Worm (Caenorhabditis elegans): ENCODE data around the gene nspc-19.
A peak's percentile ranks its signal among the peaks of the same experiment; 100 is the strongest.

The nspc-19 gene

DNA sequence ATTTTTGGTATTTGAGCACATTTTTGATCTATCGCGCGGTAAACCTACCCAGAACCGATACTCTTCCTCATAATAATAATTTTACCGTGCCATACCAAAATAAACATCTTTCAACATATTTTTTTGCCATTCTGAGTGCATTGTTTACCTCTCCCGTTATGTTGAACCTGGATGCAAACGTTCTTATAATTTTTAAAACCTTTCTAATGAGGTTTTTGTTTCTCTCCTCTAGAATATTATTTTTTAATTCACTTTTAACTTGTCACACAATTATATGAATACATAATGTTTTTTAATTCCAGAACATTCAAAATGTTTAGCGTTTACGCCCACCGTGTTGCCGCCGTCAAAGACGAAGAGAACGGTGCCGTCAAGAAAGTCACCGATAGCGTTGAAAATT, 17.0 kb downstream of the nspc-19 start, which contains the start of gene enri-2:
Gene enri-2, plus strand, starts transcription at position 301 of the 400 bp plus-strand sequence.
- TF ChIP-seq eyg-1 (tag; optimal IDR thresholded peaks at IDR 0.05) (no peak), ceh-45 (GFP tag; IDR thresholded peaks at IDR 0.05) (no peak), unc-86 (tag; optimal IDR thresholded peaks at IDR 0.05) (no peak), nhr-11 (tag; optimal IDR thresholded peaks at IDR 0.05) (no peak), syd-9 (tag; optimal IDR thresholded peaks at IDR 0.05) (no peak), lin-11 (tag; optimal IDR thresholded peaks at IDR 0.05) (no peak), ceh-18 (tag; optimal IDR thresholded peaks at IDR 0.05) (no peak), ceh-2 (tag; optimal IDR thresholded peaks at IDR 0.05) (no peak), pag-3 (tag; optimal IDR thresholded peaks at IDR 0.05; ENCODE audit: borderline replicate concordance) (no peak), zip-5 (tag; optimal IDR thresholded peaks at IDR 0.05) (no peak), dve-1 (tag; optimal IDR thresholded peaks at IDR 0.05) (no peak), ama-1 (optimal IDR thresholded peaks at IDR 0.05) (no peak), nfya-1 (tag; optimal IDR thresholded peaks at IDR 0.05) (no peak), C08G9.2 (tag; optimal IDR thresholded peaks at IDR 0.05) (no peak), ahr-1 (tag; optimal IDR thresholded peaks at IDR 0.05) (no peak)

DNA sequence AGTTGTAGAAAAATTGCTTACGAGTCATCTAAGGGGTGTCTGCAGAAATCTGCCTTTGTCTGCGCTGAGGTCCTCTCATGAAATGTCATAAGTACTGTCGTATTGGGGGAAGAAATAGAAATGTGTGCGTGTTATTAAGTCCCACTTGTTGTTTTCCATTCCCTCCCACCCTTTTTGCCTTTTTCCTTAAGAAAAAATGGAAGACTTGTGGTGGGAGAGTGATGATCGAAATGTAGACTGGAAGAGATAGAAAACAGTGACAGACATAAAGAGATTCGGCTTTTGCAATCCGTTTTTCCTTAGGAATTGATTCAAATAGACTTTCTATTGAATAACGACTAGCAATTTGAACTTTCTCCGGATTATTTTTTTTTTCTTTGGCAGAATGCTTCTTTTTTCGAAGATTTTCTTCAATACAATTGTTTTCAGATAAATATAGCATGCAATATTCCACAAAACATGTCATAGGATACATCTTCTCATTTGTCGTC, 21.3 kb downstream of the nspc-19 start, which contains the start of gene ram-5:
Gene ram-5, plus strand, starts transcription at position 441 of the 491 bp plus-strand sequence.
- no peak for TF ChIP-seq sox-4 (tag; optimal IDR thresholded peaks at IDR 0.05)
- no peak for TF ChIP-seq ceh-31 (tag; optimal IDR thresholded peaks at IDR 0.05)
- no peak for TF ChIP-seq pag-3 (tag; optimal IDR thresholded peaks at IDR 0.05; ENCODE audit: borderline replicate concordance)
- no peak for TF ChIP-seq sdc-2 (tag; optimal IDR thresholded peaks at IDR 0.05)
- TF ChIP-seq hlh-8 (tag; optimal IDR thresholded peaks at IDR 0.05), result no peak
- TF ChIP-seq ceh-9 (tag; optimal IDR thresholded peaks at IDR 0.05), result no peak
- TF ChIP-seq ceh-14 (tag; optimal IDR thresholded peaks at IDR 0.05), result no peak
- TF ChIP-seq unc-42 (tag; optimal IDR thresholded peaks at IDR 0.05), result no peak
- TF ChIP-seq hlh-13 (GFP tag; optimal IDR thresholded peaks at IDR 0.05), result no peak

ce11 chrX:14556403-14556802, 27.9 kb downstream of the nspc-19 start:
- no peak for TF ChIP-seq sox-4 (tag; optimal IDR thresholded peaks at IDR 0.05)
- no peak for TF ChIP-seq ceh-31 (tag; optimal IDR thresholded peaks at IDR 0.05)
- TF ChIP-seq pros-1 (tag; optimal IDR thresholded peaks at IDR 0.05), result no peak
- no peak for TF ChIP-seq ceh-24 (tag; optimal IDR thresholded peaks at IDR 0.05)
- TF ChIP-seq ceh-14 (tag; optimal IDR thresholded peaks at IDR 0.05), result no peak
- no peak for TF ChIP-seq ttx-3 (tag; optimal IDR thresholded peaks at IDR 0.05)
- TF ChIP-seq ceh-2 (tag; optimal IDR thresholded peaks at IDR 0.05), result no peak
- no peak for TF ChIP-seq hlh-15 (tag; optimal IDR thresholded peaks at IDR 0.05)
- TF ChIP-seq pat-9 (tag; optimal IDR thresholded peaks at IDR 0.05), result no peak
- no peak for TF ChIP-seq F13H6.1 (tag; optimal IDR thresholded peaks at IDR 0.05)

- peak; percentile 8 for TF ChIP-seq ceh-34 (tag; optimal IDR thresholded peaks at IDR 0.05)
- peak; percentile 42 for TF ChIP-seq unc-42 (tag; optimal IDR thresholded peaks at IDR 0.05)
- TF ChIP-seq unc-55 (GFP tag; optimal IDR thresholded peaks at IDR 0.05), result peak; percentile 66
- no peak for TF ChIP-seq ceh-24 (tag; optimal IDR thresholded peaks at IDR 0.05)
- TF ChIP-seq pros-1 (tag; optimal IDR thresholded peaks at IDR 0.05), result no peak
- TF ChIP-seq ceh-31 (tag; optimal IDR thresholded peaks at IDR 0.05), result peak; percentile 45
- TF ChIP-seq K02D7.2 (tag; optimal IDR thresholded peaks at IDR 0.05), result no peak
- TF ChIP-seq ref-2 (tag; optimal IDR thresholded peaks at IDR 0.05), result peak; percentile 48
- peak; percentile 45 for TF ChIP-seq nfya-1 (tag; optimal IDR thresholded peaks at IDR 0.05)
- TF ChIP-seq eyg-1 (tag; optimal IDR thresholded peaks at IDR 0.05), result no peak
- TF ChIP-seq tbx-2 (tag; optimal IDR thresholded peaks at IDR 0.05), result peak; percentile 53
- peak; percentile 31 for TF ChIP-seq F13H6.1 (tag; optimal IDR thresholded peaks at IDR 0.05)
- peak; percentile 52 for TF ChIP-seq hlh-6 (tag; optimal IDR thresholded peaks at IDR 0.05)
- TF ChIP-seq ceh-48 (tag; optimal IDR thresholded peaks at IDR 0.05), result peak; percentile 32
- no peak for TF ChIP-seq gmeb-2 (tag; optimal IDR thresholded peaks at IDR 0.05)
- no peak for TF ChIP-seq madf-2 (tag; optimal IDR thresholded peaks at IDR 0.05)
- TF ChIP-seq ceh-14 (tag; optimal IDR thresholded peaks at IDR 0.05), result peak; percentile 4
- TF ChIP-seq lin-11 (tag; optimal IDR thresholded peaks at IDR 0.05), result no peak
- peak; percentile 49 for TF ChIP-seq syd-9 (tag; optimal IDR thresholded peaks at IDR 0.05)
- TF ChIP-seq ceh-18 (tag; optimal IDR thresholded peaks at IDR 0.05), result peak; percentile 82
These were observed 28.9 kb downstream of the nspc-19 start for ce11 chrX:14557352-14557935.

Measured in whole organism, late embryonic.